Worm (Caenorhabditis elegans) whole organism, L1 larva: ENCODE data around the gene F28C6.9.
A peak's percentile ranks its signal among the peaks of the same experiment; 100 is the strongest.

Experiments
- blmp-1 ChIP-seq: fragments of 150-350 bp; optimal IDR thresholded peaks from 2 replicates; lab custom pipeline; 2014; ENCODE audit warnings: missing biosample characterization, missing genetic modification characterization
- elt-2 ChIP-seq: sonication (generic microtip); optimal IDR thresholded peaks from 2 replicates; lab custom pipeline; 2016; ENCODE audit warnings: missing genetic modification characterization, mild to moderate bottlenecking, inconsistent platforms, missing compliant biosample characterization, missing genetic modification reagents
- lin-13 ChIP-seq: fragments of 150-350 bp; optimal IDR thresholded peaks from 2 replicates; lab custom pipeline; 2014; ENCODE audit warnings: missing biosample characterization, missing genetic modification reagents, missing genetic modification characterization
- swsn-7 ChIP-seq: sonication (generic microtip); optimal IDR thresholded peaks from 2 replicates; lab custom pipeline; 2016; ENCODE audit warnings: missing genetic modification characterization, missing compliant biosample characterization
- tlp-1 ChIP-seq: fragments of 150-350 bp; optimal IDR thresholded peaks from 2 replicates; lab custom pipeline; 2014; ENCODE audit warnings: missing biosample characterization, missing genetic modification characterization

DNA sequence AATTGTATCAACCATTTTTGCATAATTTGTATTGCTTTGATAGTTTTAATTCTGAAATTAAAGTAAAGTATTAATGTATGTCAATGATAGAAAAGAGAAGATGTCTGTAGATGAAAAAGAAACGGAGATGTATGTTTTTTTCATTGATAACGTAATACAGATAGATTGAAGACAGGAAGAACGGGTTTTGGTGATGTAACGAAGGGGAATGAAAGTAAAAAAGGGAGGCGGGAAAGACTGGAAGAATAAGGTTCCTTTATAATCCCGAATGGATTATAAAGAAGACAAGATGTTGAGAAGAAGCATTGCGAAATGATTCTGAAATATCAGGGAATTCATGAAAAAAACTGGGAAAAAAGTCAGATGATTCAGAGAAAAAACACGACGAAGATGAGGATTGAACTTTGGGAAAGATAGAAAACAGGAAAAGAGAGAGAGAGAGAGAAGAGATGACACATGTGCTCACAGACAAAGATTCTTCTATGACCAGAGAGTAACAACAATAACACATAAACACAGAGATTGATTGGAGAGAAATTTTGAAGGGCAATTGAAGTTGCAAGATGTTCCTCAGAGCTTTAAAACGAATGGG lies 24.9 kb downstream of the F28C6.9 start, which contains the start of gene F54C9.11:
- TF ChIP-seq swsn-7 (tag; lab: Kevin White, UChicago) (no peak), tlp-1 (no peak), elt-2 (tag; lab: Kevin White, UChicago) (no peak), blmp-1 (tag; lab: Kevin White, UChicago) (peak; percentile 64), lin-13 (GFP tag; lab: Kevin White, UChicago) (no peak)
